Fruit fly (Drosophila melanogaster): Measurements from ENCODE around the gene AANATL7.
A peak's percentile ranks its signal among the peaks of the same experiment; 100 is the strongest.

DNA sequence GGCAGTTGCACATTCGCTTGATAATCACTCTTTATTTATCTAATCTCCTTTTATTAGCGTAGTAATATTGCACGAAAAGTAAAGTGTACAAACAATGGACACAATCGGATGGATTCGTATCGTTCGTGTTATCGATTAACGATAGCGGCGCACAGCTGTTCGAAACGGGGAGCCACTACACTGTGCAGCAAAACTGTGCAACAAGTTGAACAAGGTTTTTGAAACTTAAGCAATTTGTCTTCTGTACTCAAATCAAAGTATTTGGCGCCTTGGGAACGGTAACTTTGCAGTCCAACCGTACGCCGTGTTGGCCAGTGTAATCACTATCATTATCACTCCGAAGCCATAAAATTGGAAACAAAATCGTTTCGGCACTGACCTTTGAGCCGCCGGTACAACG is 38.9 kb downstream of the AANATL7 start, which contains the start of the genes Tsp3A and Seipin:
- TF ChIP-seq pad (GFP tag; optimal IDR thresholded peaks at IDR 0.05), result peak; percentile 75
- TF ChIP-seq CG5204 (GFP tag; optimal IDR thresholded peaks at IDR 0.05), result no peak
- no peak for TF ChIP-seq Hr96 (GFP tag; optimal IDR thresholded peaks at IDR 0.05)
- TF ChIP-seq Crg-1 (GFP tag; optimal IDR thresholded peaks at IDR 0.05), result peak; percentile 51
- TF ChIP-seq toe (GFP tag; optimal IDR thresholded peaks at IDR 0.05), result no peak

Data from whole organism, adult.